Worm (Caenorhabditis elegans) whole organism, L1 larva: ENCODE measurements around the gene R02C2.1.

Experiments used
- aha-1 ChIP-seq: fragments of 150-350 bp; optimal IDR thresholded peaks from 2 replicates; lab custom pipeline; 2014; ENCODE audit warnings: missing biosample characterization, missing genetic modification characterization
- alr-1 ChIP-seq: fragments of 200-800 bp; sonication (Bioruptor generic); optimal IDR thresholded peaks from 2 replicates; lab custom pipeline; 2018; ENCODE audit warnings: borderline replicate concordance, mild to moderate bottlenecking, missing genetic modification characterization, missing compliant biosample characterization
- aly-2 ChIP-seq: fragments of 150-350 bp; optimal IDR thresholded peaks from 2 replicates; lab custom pipeline; 2014; ENCODE audit warnings: missing biosample characterization, missing genetic modification characterization
- fkh-10 ChIP-seq: sonication (generic microtip); optimal IDR thresholded peaks from 2 replicates; lab custom pipeline; 2017; ENCODE audit warnings: missing biosample characterization, missing genetic modification reagents, missing genetic modification characterization
- jun-1 ChIP-seq: fragments of 150-350 bp; optimal IDR thresholded peaks from 2 replicates; lab custom pipeline; 2014; ENCODE audit warnings: missing biosample characterization, missing genetic modification reagents, missing genetic modification characterization
- lir-3 ChIP-seq: sonication (generic microtip); optimal IDR thresholded peaks from 2 replicates; lab custom pipeline; 2016; ENCODE audit warnings: mild to moderate bottlenecking, missing genetic modification characterization, moderate library complexity, missing compliant biosample characterization; ENCODE audit not compliant: poor library complexity
- lsy-2 ChIP-seq, 2 experiments: fragments of 150-350 bp; optimal IDR thresholded peaks; 2 replicates each; lab custom pipeline; 2014; ENCODE audit warnings: missing biosample characterization in 2 of 2, missing genetic modification characterization in 2 of 2
- mdl-1 ChIP-seq, 2 experiments: fragments of 150-350 bp; optimal IDR thresholded peaks; 2 replicates each; lab custom pipeline; 2014 to 2017; ENCODE audit warnings: missing biosample characterization in 2 of 2, missing genetic modification characterization in 2 of 2, inconsistent platforms in 1 of 2
- nhr-11 ChIP-seq: fragments of 150-350 bp; optimal IDR thresholded peaks from 2 replicates; lab custom pipeline; 2014; ENCODE audit warnings: missing biosample characterization, missing genetic modification characterization
- sptf-1 ChIP-seq: fragments of 150-350 bp; optimal IDR thresholded peaks from 2 replicates; lab custom pipeline; 2014; ENCODE audit warnings: missing biosample characterization, missing genetic modification characterization
- unc-30 ChIP-seq: sonication (generic microtip); optimal IDR thresholded peaks from 2 replicates; lab custom pipeline; 2017; ENCODE audit warnings: missing biosample characterization, missing genetic modification characterization
- unc-62 ChIP-seq: fragments of 150-350 bp; optimal IDR thresholded peaks from 2 replicates; lab custom pipeline; 2014; ENCODE audit warnings: missing biosample characterization, missing genetic modification reagents, missing genetic modification characterization
- ztf-11 ChIP-seq, 2 experiments: sonication (generic microtip); optimal IDR thresholded peaks; 2 replicates each; lab custom pipeline; 2016 to 2017; ENCODE audit warnings: missing genetic modification characterization in 2 of 2, missing biosample characterization in 1 of 2, missing compliant biosample characterization in 1 of 2

ce11 chrV:268007-268406, 30.0 kb upstream of the R02C2.1 start, which contains the start of gene lgc-26:
- TF ChIP-seq fkh-10 (GFP tag; lab: Kevin White, UChicago) (no peak), unc-62 (no peak), aly-2 (no peak), jun-1 (tag; lab: Kevin White, UChicago) (no peak), aha-1 (tag; lab: Kevin White, UChicago) (no peak), mdl-1 (tag; optimal IDR thresholded peaks at IDR 0.05; lab: Kevin White, UChicago) (no peak), lir-3 (tag; lab: Kevin White, UChicago) (no peak), nhr-11 (tag; lab: Kevin White, UChicago) (no peak), unc-30 (no peak), alr-1 (no peak), lsy-2 (tag; optimal IDR thresholded peaks at IDR 0.05; lab: Kevin White, UChicago) (no peak), sptf-1 (tag; lab: Kevin White, UChicago) (no peak), ztf-11 (tag; optimal IDR thresholded peaks at IDR 0.05; lab: Kevin White, UChicago) (no peak)
